Worm (Caenorhabditis elegans) whole organism, L4 larva: ENCODE measurements around the gene cyp-14A4.
A peak's percentile ranks its signal among the peaks of the same experiment; 100 is the strongest.

Experiments used
- dve-1 ChIP-seq: sonication (generic microtip); optimal IDR thresholded peaks from 2 replicates; lab custom pipeline; 2017; ENCODE audit warnings: antibody characterized with exemption, mild to moderate bottlenecking, missing genetic modification characterization, missing compliant biosample characterization; ENCODE audit not compliant: insufficient read depth
- unc-62 ChIP-seq, 3 experiments: fragments of 150-350 bp in 1 of 3; sonication (generic microtip); optimal IDR thresholded peaks in 2 of 3; peaks in 1 of 3; 1 replicate in 1 of 3; 2 replicates in 2 of 3; lab custom pipeline; 2014 to 2017; ENCODE audit warnings: missing biosample characterization in 3 of 3, missing genetic modification characterization in 3 of 3, missing genetic modification reagents in 3 of 3, missing genotype in 1 of 3

- peak; percentile 55 for TF ChIP-seq dve-1 (tag; lab: Kevin White, UChicago)
- TF ChIP-seq unc-62 (GFP tag; optimal IDR thresholded peaks at IDR 0.05 in 1 of 2; lab: Kevin White, UChicago), result peak in 1 of 2 experiments; percentile 82
- no peak for TF ChIP-seq unc-62 (tag; optimal IDR thresholded peaks at IDR 0.05; lab: Kevin White, UChicago)
Observed at ce11 chrX:13257577-13257976, 26.4 kb downstream of the cyp-14A4 start, which contains the start of gene K08H2.10.
